Worm (Caenorhabditis elegans): ENCODE measurements around the gene vps-32.1.

DNA sequence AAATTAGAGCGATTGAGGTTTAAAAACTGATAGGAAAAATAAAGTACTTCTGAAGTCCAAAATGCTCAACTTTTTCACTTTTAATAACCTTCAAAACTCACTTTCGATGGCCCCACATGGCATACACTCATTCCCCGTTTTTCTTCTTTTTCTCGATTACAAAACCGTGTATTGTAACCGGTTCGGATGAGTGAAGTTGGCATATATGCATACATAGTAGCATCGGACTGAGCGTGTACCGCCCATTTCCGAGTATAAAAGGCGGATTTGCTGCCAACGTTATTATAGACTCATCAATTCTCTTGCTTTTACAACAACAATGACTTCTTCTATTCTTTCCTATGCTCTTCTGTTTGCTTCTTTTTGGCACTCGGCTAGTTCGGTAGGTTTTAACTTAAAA is 6.8 kb upstream of the vps-32.1 start, which contains the start of gene C56C10.4:
- TF ChIP-seq him-1 (tag; optimal IDR thresholded peaks at IDR 0.05) (no peak), attf-6 (GFP tag; IDR thresholded peaks at IDR 0.05) (no peak), ccch-3 (GFP tag; optimal IDR thresholded peaks at IDR 0.05) (no peak)

All from whole organism, young adult.